Fruit fly (Drosophila melanogaster): ENCODE measurements around the gene CG15399.

DNA sequence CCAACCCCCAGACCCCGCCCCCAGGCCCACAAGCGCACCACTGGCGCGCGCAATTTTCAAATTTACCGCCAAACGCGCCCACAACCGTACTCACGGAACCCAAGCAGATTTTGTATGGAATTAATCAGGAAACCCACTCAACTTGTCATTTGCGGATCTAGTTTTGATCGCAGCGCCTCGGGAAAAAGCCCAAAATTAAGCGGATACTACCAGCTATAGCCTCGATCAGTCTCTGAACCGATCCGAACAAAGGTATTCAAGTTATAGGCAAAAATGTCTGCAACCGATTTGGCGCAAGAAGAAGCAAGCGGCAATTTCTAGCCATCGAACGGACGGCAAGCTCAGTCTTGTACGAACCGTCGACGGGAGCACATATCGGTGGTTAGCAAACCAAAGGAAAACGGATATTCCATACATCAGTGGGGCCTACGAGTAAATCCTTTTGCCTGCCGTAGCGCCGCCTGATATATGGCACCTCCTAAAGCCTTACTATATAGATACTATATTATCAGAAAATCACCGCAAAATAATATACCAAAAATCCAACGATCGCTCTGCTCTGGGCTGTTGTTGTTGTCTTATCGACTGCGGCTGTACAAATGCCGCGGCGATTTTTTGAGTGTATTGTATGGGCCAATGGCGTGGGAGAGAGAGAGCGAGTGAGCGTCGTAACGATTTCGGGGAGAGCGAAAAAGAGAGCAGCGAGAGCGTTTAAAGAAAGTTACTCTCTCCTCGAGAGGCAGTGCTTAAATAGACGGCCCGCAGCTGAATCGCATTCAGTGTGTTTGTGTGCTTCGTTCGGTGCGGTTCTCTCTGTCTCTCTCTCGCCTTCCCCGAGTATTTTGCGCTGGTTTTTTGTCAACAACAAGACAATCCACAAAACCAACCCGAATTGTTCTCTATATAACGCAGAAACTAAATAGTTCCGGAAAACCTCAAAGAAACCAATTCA is 18.8 kb downstream of the CG15399 start, which contains the start of gene Pgk:
- TF ChIP-seq Dll (optimal IDR thresholded peaks at IDR 0.05) (peak; percentile 100), CG8478 (optimal IDR thresholded peaks at IDR 0.05) (no peak), psq (optimal IDR thresholded peaks at IDR 0.05) (peak; percentile 84), usp (GFP tag; optimal IDR thresholded peaks at IDR 0.05) (no peak)
